Worm (Caenorhabditis elegans) whole organism, L4 larva: ENCODE measurements around the gene jmjd-1.1.
"Not testable (repeated sequence)": the region's sequence is repeated elsewhere in the genome, so short reads cannot be mapped to it uniquely, and the experiment has no call there.

Experiments
- F10B5.3 ChIP-seq: sonication (generic microtip); optimal IDR thresholded peaks from 2 replicates; lab custom pipeline; 2016; ENCODE audit warnings: mild to moderate bottlenecking, missing genetic modification characterization, missing compliant biosample characterization
- F26F4.8 ChIP-seq: fragments of 200-800 bp; sonication (Bioruptor generic); conservative IDR thresholded peaks from 2 replicates; pipeline ENCODE4 v1.3.6; 2022; ENCODE audit warnings: missing genetic modification characterization, missing compliant biosample characterization
- F44E2.7 ChIP-seq: fragments of 200-800 bp; sonication (Bioruptor generic); IDR thresholded peaks from 2 replicates; pipeline ENCODE4 v2.1.2; 2022; ENCODE audit warnings: missing genetic modification characterization, missing compliant biosample characterization
- T20F7.1 ChIP-seq: fragments of 200-800 bp; sonication (Bioruptor generic); optimal IDR thresholded peaks from 2 replicates; lab custom pipeline; 2018; ENCODE audit warnings: mild to moderate bottlenecking, missing genetic modification characterization, missing compliant biosample characterization
- T26A8.4 ChIP-seq: fragments of 200-800 bp; sonication (Bioruptor generic); IDR thresholded peaks from 2 replicates; pipeline ENCODE4 v1.3.6; 2022; ENCODE audit warnings: missing genetic modification characterization, missing compliant biosample characterization
- Y48G9A.11 ChIP-seq: fragments of 200-800 bp; sonication (Bioruptor generic); IDR thresholded peaks from 2 replicates; pipeline ENCODE4 v1.3.6; 2022; ENCODE audit warnings: missing genetic modification reagents, missing genetic modification characterization, missing compliant biosample characterization
- Y5F2A.4 ChIP-seq: fragments of 200-800 bp; sonication (Bioruptor generic); optimal IDR thresholded peaks from 2 replicates; lab custom pipeline; 2018; ENCODE audit warnings: mild to moderate bottlenecking, missing genetic modification characterization, missing compliant biosample characterization
- Y75B8A.6 ChIP-seq: fragments of 200-800 bp; sonication (Bioruptor generic); IDR thresholded peaks from 2 replicates; pipeline ENCODE4 v1.3.6; 2022; ENCODE audit warnings: missing genetic modification reagents, missing genetic modification characterization, missing compliant biosample characterization
- ceh-32 ChIP-seq: sonication (generic microtip); optimal IDR thresholded peaks from 2 replicates; lab custom pipeline; 2016; ENCODE audit warnings: mild to moderate bottlenecking, missing genetic modification characterization, missing compliant biosample characterization; ENCODE audit not compliant: poor library complexity
- ceh-44 ChIP-seq: fragments of 200-800 bp; sonication (Bioruptor generic); IDR thresholded peaks from 2 replicates; pipeline ENCODE4 v1.3.6; 2022; ENCODE audit warnings: missing genetic modification reagents, missing genetic modification characterization, missing compliant biosample characterization
- daf-19 ChIP-seq: fragments of 200-800 bp; sonication (Bioruptor generic); conservative IDR thresholded peaks from 2 replicates; pipeline ENCODE4 v1.3.6; 2022; ENCODE audit warnings: missing genetic modification characterization, missing compliant biosample characterization
- daf-8 ChIP-seq: fragments of 200-800 bp; sonication (Bioruptor generic); IDR thresholded peaks from 2 replicates; pipeline ENCODE4 v1.3.6; 2022; ENCODE audit warnings: missing genetic modification characterization, missing compliant biosample characterization
- dmd-8 ChIP-seq: fragments of 200-800 bp; sonication (Bioruptor generic); IDR thresholded peaks from 2 replicates; pipeline ENCODE4 v1.3.6; 2022; ENCODE audit warnings: missing genetic modification characterization, missing compliant biosample characterization
- dmd-9 ChIP-seq: fragments of 200-800 bp; sonication (Bioruptor generic); IDR thresholded peaks from 2 replicates; pipeline ENCODE4 v1.3.6; 2022; ENCODE audit warnings: missing genetic modification reagents, missing genetic modification characterization, missing compliant biosample characterization
- hlh-11 ChIP-seq: fragments of 200-800 bp; sonication (Bioruptor generic); optimal IDR thresholded peaks from 2 replicates; lab custom pipeline; 2018; ENCODE audit warnings: mild to moderate bottlenecking, missing genetic modification characterization, missing compliant biosample characterization
- hlh-30 ChIP-seq: sonication (generic microtip); optimal IDR thresholded peaks from 2 replicates; lab custom pipeline; 2017; ENCODE audit warnings: antibody characterized with exemption, mild to moderate bottlenecking, missing genetic modification characterization, missing compliant biosample characterization; ENCODE audit not compliant: insufficient read depth
- hmg-1.1 ChIP-seq: fragments of 200-800 bp; sonication (Bioruptor generic); IDR thresholded peaks from 2 replicates; pipeline ENCODE4 v1.3.6; 2022; ENCODE audit warnings: missing genetic modification reagents, missing genetic modification characterization, missing compliant biosample characterization
- lin-1 ChIP-seq: fragments of 200-800 bp; sonication (Bioruptor generic); IDR thresholded peaks from 2 replicates; pipeline ENCODE4 v1.3.6; 2022; ENCODE audit warnings: missing genetic modification reagents, missing genetic modification characterization, missing compliant biosample characterization
- lin-13 ChIP-seq: fragments of 150-350 bp; optimal IDR thresholded peaks from 2 replicates; lab custom pipeline; 2014; ENCODE audit warnings: missing biosample characterization, missing genetic modification reagents, missing genetic modification characterization
- lin-29 ChIP-seq: fragments of 200-800 bp; sonication (Bioruptor generic); IDR thresholded peaks from 2 replicates; pipeline ENCODE4 v1.3.6; 2022; ENCODE audit warnings: missing genetic modification reagents, missing genetic modification characterization, missing compliant biosample characterization
- lsy-2 ChIP-seq, 2 experiments: fragments of 150-350 bp in 1 of 2; sonication (generic microtip) in 1 of 2; optimal IDR thresholded peaks; 2 replicates each; lab custom pipeline; 2014 to 2017; ENCODE audit warnings: missing biosample characterization in 2 of 2, missing genetic modification characterization in 2 of 2
- madf-5 ChIP-seq, 2 experiments: fragments of 200-800 bp; sonication (Bioruptor generic); IDR thresholded peaks; 2 replicates each; pipeline ENCODE4 v1.3.6; 2022; ENCODE audit warnings: missing compliant biosample characterization in 2 of 2, missing genetic modification characterization in 2 of 2
- mes-2 ChIP-seq: sonication (generic microtip); optimal IDR thresholded peaks from 2 replicates; lab custom pipeline; 2016; ENCODE audit warnings: missing genotype, mild to moderate bottlenecking, missing genetic modification characterization, missing compliant biosample characterization; ENCODE audit not compliant: poor library complexity, severe bottlenecking
- nhr-10 ChIP-seq: fragments of 150-350 bp; optimal IDR thresholded peaks from 2 replicates; lab custom pipeline; 2014; ENCODE audit warnings: missing biosample characterization, missing genetic modification characterization
- nhr-102 ChIP-seq: sonication (generic microtip); optimal IDR thresholded peaks from 2 replicates; lab custom pipeline; 2016; ENCODE audit warnings: mild to moderate bottlenecking, missing genetic modification characterization, moderate library complexity, missing compliant biosample characterization
- nhr-28 ChIP-seq: fragments of 150-350 bp; optimal IDR thresholded peaks from 2 replicates; lab custom pipeline; 2014; ENCODE audit warnings: missing biosample characterization, missing genetic modification characterization
- nhr-41 ChIP-seq: fragments of 200-800 bp; sonication (Bioruptor generic); IDR thresholded peaks from 2 replicates; pipeline ENCODE4 v1.3.6; 2022; ENCODE audit warnings: missing genetic modification reagents, missing genetic modification characterization, missing compliant biosample characterization
- nhr-48 ChIP-seq: sonication (generic microtip); optimal IDR thresholded peaks from 2 replicates; lab custom pipeline; 2016; ENCODE audit warnings: mild to moderate bottlenecking, missing genetic modification characterization, missing compliant biosample characterization
- php-3 ChIP-seq: fragments of 200-800 bp; sonication (Bioruptor generic); IDR thresholded peaks from 2 replicates; pipeline ENCODE4 v1.3.6; 2022; ENCODE audit warnings: missing genetic modification reagents, missing genetic modification characterization, missing compliant biosample characterization
- rbr-2 ChIP-seq: sonication (generic microtip); optimal IDR thresholded peaks from 2 replicates; lab custom pipeline; 2016; ENCODE audit warnings: missing genotype, missing genetic modification characterization, missing compliant biosample characterization
- saeg-2 ChIP-seq: fragments of 200-800 bp; sonication (Bioruptor generic); IDR thresholded peaks from 2 replicates; pipeline ENCODE4 v1.3.6; 2022; ENCODE audit warnings: missing genetic modification reagents, missing genetic modification characterization, missing compliant biosample characterization
- set-16 ChIP-seq: fragments of 200-800 bp; sonication (Bioruptor generic); IDR thresholded peaks from 2 replicates; pipeline ENCODE4 v1.3.6; 2022; ENCODE audit warnings: missing genetic modification reagents, missing genetic modification characterization, missing compliant biosample characterization
- snpc-1.2 ChIP-seq: fragments of 200-800 bp; sonication (Bioruptor generic); IDR thresholded peaks from 2 replicates; pipeline ENCODE4 v1.3.6; 2022; ENCODE audit warnings: missing genetic modification reagents, missing genetic modification characterization, missing compliant biosample characterization
- spr-1 ChIP-seq: sonication (generic microtip); optimal IDR thresholded peaks from 2 replicates; lab custom pipeline; 2016; ENCODE audit warnings: mild to moderate bottlenecking, missing genetic modification characterization, missing compliant biosample characterization
- spr-3 ChIP-seq: fragments of 200-800 bp; sonication (Bioruptor generic); optimal IDR thresholded peaks from 2 replicates; lab custom pipeline; 2018; ENCODE audit warnings: mild to moderate bottlenecking, missing genetic modification characterization, missing compliant biosample characterization
- tag-97 ChIP-seq: fragments of 200-800 bp; sonication (Bioruptor generic); IDR thresholded peaks from 2 replicates; pipeline ENCODE4 v1.3.6; 2022; ENCODE audit warnings: missing genetic modification characterization, missing compliant biosample characterization
- tra-1 ChIP-seq: fragments of 200-800 bp; sonication (Bioruptor generic); IDR thresholded peaks from 2 replicates; pipeline ENCODE4 v1.3.6; 2022; ENCODE audit warnings: missing genetic modification reagents, missing genetic modification characterization, missing compliant biosample characterization
- unc-62 ChIP-seq, 3 experiments: fragments of 150-350 bp in 1 of 3; sonication (generic microtip); optimal IDR thresholded peaks in 2 of 3; peaks in 1 of 3; 1 replicate in 1 of 3; 2 replicates in 2 of 3; lab custom pipeline; 2014 to 2017; ENCODE audit warnings: missing biosample characterization in 3 of 3, missing genetic modification characterization in 3 of 3, missing genetic modification reagents in 3 of 3, missing genotype in 1 of 3
- vab-7 ChIP-seq: fragments of 200-800 bp; sonication (Bioruptor generic); IDR thresholded peaks from 2 replicates; pipeline ENCODE4 v1.3.6; 2022; ENCODE audit warnings: missing genetic modification reagents, missing genetic modification characterization, missing compliant biosample characterization
- zfp-2 ChIP-seq: sonication (generic microtip); optimal IDR thresholded peaks from 2 replicates; lab custom pipeline; 2016; ENCODE audit warnings: mild to moderate bottlenecking, missing genetic modification characterization, missing compliant biosample characterization
- zfp-3 ChIP-seq: fragments of 200-800 bp; sonication (Bioruptor generic); conservative IDR thresholded peaks from 2 replicates; pipeline ENCODE4 v1.3.6; 2022; ENCODE audit warnings: missing genetic modification reagents, missing genetic modification characterization, missing compliant biosample characterization

jmjd-1.1 gene

DNA sequence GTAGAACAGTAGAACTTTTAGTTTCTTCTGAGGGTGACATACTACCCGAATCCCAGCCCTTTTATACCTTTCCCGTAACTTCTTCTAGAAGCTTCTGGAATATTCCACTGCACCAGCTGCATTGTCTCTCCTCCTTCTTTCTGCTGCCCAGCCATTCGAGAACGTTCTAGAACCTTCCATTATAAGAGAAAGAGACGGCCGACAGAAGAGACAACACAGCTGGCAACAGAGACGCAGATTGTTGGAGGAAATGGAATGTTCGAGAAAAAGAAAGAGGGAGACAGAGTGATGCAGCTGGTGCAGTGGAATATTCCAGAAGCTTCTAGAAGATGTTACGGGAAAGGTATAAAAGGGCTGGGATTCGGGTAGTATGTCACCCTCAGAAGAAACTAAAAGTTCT, 47.1 kb upstream of the jmjd-1.1 start, which contains the start of the genes F44E5.4 and F44E5.5 (continued):
- TF ChIP-seq mes-2 (peak; percentile 75), daf-8 (GFP tag; lab: Robert Waterston, UW) (peak; percentile 100), lin-13 (GFP tag; lab: Kevin White, UChicago) (peak; percentile 64), nhr-48 (tag; lab: Kevin White, UChicago) (peak; percentile 89), nhr-10 (peak; percentile 82), hlh-30 (tag; lab: Kevin White, UChicago) (peak; percentile 78), hmg-1.1 (GFP tag; lab: Robert Waterston, UW) (peak; percentile 99), F44E2.7 (GFP tag; lab: Robert Waterston, UW) (peak; percentile 95), madf-5 (GFP tag; IDR thresholded peaks at IDR 0.05; lab: Robert Waterston, UW) (peak; percentile 99), snpc-1.2 (GFP tag; lab: Robert Waterston, UW) (peak; percentile 96), zfp-2 (tag; lab: Kevin White, UChicago) (peak; percentile 51), lin-1 (GFP tag; lab: Robert Waterston, UW) (peak; percentile 99), hlh-11 (tag; lab: Kevin White, UChicago) (peak; percentile 100), F10B5.3 (tag; lab: Kevin White, UChicago) (peak; percentile 89), F26F4.8 (GFP tag; lab: Robert Waterston, UW) (peak; percentile 83; the same call in 1 of the 2 replicates), nhr-28 (peak; percentile 65), php-3 (GFP tag; lab: Robert Waterston, UW) (peak; percentile 100), unc-62 (GFP tag; optimal IDR thresholded peaks at IDR 0.05 in 1 of 2; lab: Kevin White, UChicago) (peak in 1 of 2 experiments; percentile 96), zfp-3 (peak; percentile 100), tra-1 (peak; percentile 100), vab-7 (GFP tag; lab: Robert Waterston, UW) (peak; percentile 98), dmd-8 (GFP tag; lab: Robert Waterston, UW) (peak; percentile 91), T20F7.1 (peak; percentile 81), ceh-44 (GFP tag; lab: Robert Waterston, UW) (peak; percentile 95), tag-97 (GFP tag; lab: Robert Waterston, UW) (peak; percentile 100), daf-19 (GFP tag; lab: Robert Waterston, UW) (peak; percentile 100), lin-29 (GFP tag; lab: Robert Waterston, UW) (peak; percentile 100), T26A8.4 (GFP tag; lab: Robert Waterston, UW) (peak; percentile 99), spr-3 (peak; percentile 95), ceh-32 (tag; lab: Kevin White, UChicago) (peak; percentile 42), Y48G9A.11 (GFP tag; lab: Robert Waterston, UW) (peak; percentile 95), rbr-2 (peak; percentile 89), lsy-2 (tag; optimal IDR thresholded peaks at IDR 0.05; lab: Kevin White, UChicago) (peak; percentile 80 to 82), set-16 (GFP tag; lab: Robert Waterston, UW) (peak; percentile 99), Y75B8A.6 (peak; percentile 100), dmd-9 (GFP tag; lab: Robert Waterston, UW) (peak; percentile 98), spr-1 (peak; percentile 89), Y5F2A.4 (GFP tag; lab: Kevin White, UChicago) (peak; percentile 89), nhr-41 (peak; percentile 99), saeg-2 (peak; percentile 100), nhr-102 (tag; lab: Kevin White, UChicago) (peak; percentile 93)
- not testable (repeated sequence) for TF ChIP-seq unc-62 (tag; optimal IDR thresholded peaks at IDR 0.05; lab: Kevin White, UChicago)
